Fruit fly (Drosophila melanogaster) whole organism: ENCODE data around the gene CG43138.

Source experiments
- CG8478 ChIP-seq: fragments of >200 bp; optimal IDR thresholded peaks from 2 replicates; lab custom pipeline; 2018; ENCODE audit warnings: inconsistent platforms
- Dll ChIP-seq: fragments of >200 bp; optimal IDR thresholded peaks from 2 replicates; lab custom pipeline; 2017
- EcR ChIP-seq, 2 experiments: fragments of >200 bp; optimal IDR thresholded peaks; 2 replicates each; lab custom pipeline; 2017; ENCODE audit warnings: missing biosample characterization in 2 of 2, missing genetic modification characterization in 2 of 2, missing genetic modification reagents in 2 of 2
- pan ChIP-seq: fragments of >200 bp; optimal IDR thresholded peaks from 2 replicates; lab custom pipeline; 2017
- psq ChIP-seq: fragments of >200 bp; optimal IDR thresholded peaks from 2 replicates; lab custom pipeline; 2017
- usp ChIP-seq: fragments of >200 bp; optimal IDR thresholded peaks from 2 replicates; lab custom pipeline; 2017; ENCODE audit warnings: missing biosample characterization, missing genetic modification characterization, mixed read lengths

DNA sequence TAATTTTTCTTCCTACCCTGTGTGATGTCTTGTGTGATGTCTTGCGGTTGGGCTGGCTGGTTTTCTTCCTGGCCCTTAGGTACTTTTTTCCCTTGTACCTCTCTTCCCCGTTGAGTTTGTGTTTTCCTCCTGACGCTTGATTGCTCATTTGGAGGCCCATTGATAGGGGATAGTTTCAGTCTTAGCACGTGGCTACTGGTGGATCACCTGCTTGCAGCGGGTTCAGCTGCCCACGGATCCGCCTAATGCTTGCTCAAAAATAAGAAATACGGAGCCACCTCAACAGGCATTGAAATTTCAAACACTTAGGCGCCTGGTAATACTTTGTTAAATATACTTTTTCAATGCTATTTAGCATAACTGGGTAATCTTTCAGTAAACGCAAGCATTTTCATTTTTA, 45.9 kb downstream of the CG43138 start, which contains the start of gene CG11369:
- TF ChIP-seq CG8478 (lab: Kevin White, UChicago) (no peak), EcR (GFP tag; optimal IDR thresholded peaks at IDR 0.05; lab: Kevin White, UChicago) (no peak), psq (lab: Kevin White, UChicago) (no peak), usp (no peak), pan (lab: Kevin White, UChicago) (no peak), Dll (lab: Kevin White, UChicago) (no peak)
